Fruit fly (Drosophila melanogaster) whole organism, embryonic: ENCODE results near the gene Fbxl7.

Source experiments
- Adf1 ChIP-seq: fragments of 200-800 bp; sonication (Bioruptor generic); IDR thresholded peaks from 2 replicates; pipeline ENCODE4 v1.3.6; 2022; ENCODE audit warnings: missing biosample characterization, missing genetic modification characterization
- Aef1 ChIP-seq: fragments of 200-800 bp; sonication (Bioruptor generic); IDR thresholded peaks from 3 replicates; pipeline ENCODE4 v1.3.6; 2022; ENCODE audit warnings: missing biosample characterization, missing genetic modification characterization
- CG12071 ChIP-seq: fragments of 200-800 bp; sonication (Bioruptor generic); optimal IDR thresholded peaks from 3 replicates; lab custom pipeline; 2018; ENCODE audit warnings: missing biosample characterization, mild to moderate bottlenecking, missing genetic modification characterization
- CG12942 ChIP-seq: fragments of 200-800 bp; sonication (Bioruptor generic); optimal IDR thresholded peaks from 3 replicates; lab custom pipeline; 2016; ENCODE audit warnings: missing biosample characterization, missing genetic modification characterization
- CG13624 ChIP-seq: fragments of 200-800 bp; sonication (Bioruptor generic); optimal IDR thresholded peaks from 2 replicates; lab custom pipeline; 2016; ENCODE audit warnings: missing biosample characterization, missing genetic modification characterization
- CG13894 ChIP-seq: fragments of 200-800 bp; sonication (Bioruptor generic); optimal IDR thresholded peaks from 3 replicates; lab custom pipeline; 2018; ENCODE audit warnings: missing biosample characterization, mild to moderate bottlenecking, missing genetic modification characterization, moderate library complexity
- CG14965 ChIP-seq: fragments of 200-800 bp; sonication (Bioruptor generic); optimal IDR thresholded peaks from 2 replicates; lab custom pipeline; 2016; ENCODE audit warnings: missing biosample characterization, missing genetic modification characterization, borderline replicate concordance
- CG15479 ChIP-seq: fragments of 200-800 bp; sonication (Bioruptor generic); optimal IDR thresholded peaks from 3 replicates; lab custom pipeline; 2019; ENCODE audit warnings: missing biosample characterization, mild to moderate bottlenecking, missing genetic modification characterization, moderate library complexity
- CG17328 ChIP-seq: fragments of 200-800 bp; sonication (Bioruptor generic); IDR thresholded peaks from 2 replicates; pipeline ENCODE4 v1.3.6; 2022; ENCODE audit warnings: missing biosample characterization, missing genetic modification characterization
- CG18764 ChIP-seq: fragments of 200-800 bp; sonication (Bioruptor generic); optimal IDR thresholded peaks from 3 replicates; lab custom pipeline; 2016; ENCODE audit warnings: missing biosample characterization, missing genetic modification characterization
- CG2202 ChIP-seq: fragments of 200-800 bp; sonication (Bioruptor generic); optimal IDR thresholded peaks from 2 replicates; lab custom pipeline; 2018; ENCODE audit warnings: missing biosample characterization, mild to moderate bottlenecking, missing genetic modification characterization
- CG2875 ChIP-seq: fragments of 200-800 bp; sonication (Bioruptor generic); optimal IDR thresholded peaks from 2 replicates; lab custom pipeline; 2017; ENCODE audit warnings: missing biosample characterization, mild to moderate bottlenecking, missing genetic modification characterization, missing genetic modification reagents
- CG2889 ChIP-seq: fragments of 200-800 bp; sonication (Bioruptor generic); IDR thresholded peaks from 3 replicates; pipeline ENCODE4 v1.3.6; 2022; ENCODE audit warnings: missing biosample characterization, missing genetic modification characterization
- CG30020 ChIP-seq: fragments of 200-800 bp; optimal IDR thresholded peaks from 2 replicates; lab custom pipeline; 2019; ENCODE audit warnings: missing biosample characterization, mild to moderate bottlenecking, missing genetic modification characterization, moderate library complexity
- CG42726 ChIP-seq: fragments of 200-800 bp; sonication (Bioruptor generic); IDR thresholded peaks from 2 replicates; pipeline ENCODE4 v1.3.6; 2022; ENCODE audit warnings: missing biosample characterization, missing genetic modification characterization; ENCODE audit not compliant: partially characterized antibody
- CG43689 ChIP-seq: fragments of 200-800 bp; sonication (Bioruptor generic); IDR thresholded peaks from 2 replicates; pipeline ENCODE4 v1.3.6; 2022; ENCODE audit warnings: missing biosample characterization, missing genetic modification characterization
- CG5180 ChIP-seq: fragments of 200-800 bp; sonication (Bioruptor generic); optimal IDR thresholded peaks from 3 replicates; lab custom pipeline; 2017; ENCODE audit warnings: missing biosample characterization, missing genetic modification characterization, mild to moderate bottlenecking, moderate library complexity, missing genetic modification reagents
- CG6791 ChIP-seq: fragments of 200-800 bp; sonication (Bioruptor generic); IDR thresholded peaks from 3 replicates; pipeline ENCODE4 v1.3.6; 2022; ENCODE audit warnings: missing biosample characterization, missing genetic modification characterization; ENCODE audit not compliant: partially characterized antibody
- CG7987 ChIP-seq: fragments of 200-800 bp; sonication (Bioruptor generic); optimal IDR thresholded peaks from 2 replicates; lab custom pipeline; 2018; ENCODE audit warnings: missing biosample characterization, mild to moderate bottlenecking, missing genetic modification characterization, moderate library complexity
- CG9215 ChIP-seq: fragments of 200-800 bp; sonication (Bioruptor generic); IDR thresholded peaks from 2 replicates; pipeline ENCODE4 v1.3.6; 2022; ENCODE audit warnings: missing biosample characterization, missing genetic modification characterization
- CTCF ChIP-seq: fragments of 200-800 bp; sonication (Bioruptor generic); optimal IDR thresholded peaks from 2 replicates; lab custom pipeline; 2017; ENCODE audit warnings: missing biosample characterization, mild to moderate bottlenecking, missing genetic modification characterization, moderate library complexity
- Doc3 ChIP-seq: fragments of 200-800 bp; sonication (Bioruptor generic); IDR thresholded peaks from 3 replicates; pipeline ENCODE4 v1.3.6; 2022; ENCODE audit warnings: missing biosample characterization, missing genetic modification characterization; ENCODE audit not compliant: partially characterized antibody
- Dp ChIP-seq: fragments of 200-800 bp; sonication (Bioruptor generic); optimal IDR thresholded peaks from 2 replicates; lab custom pipeline; 2018; ENCODE audit warnings: missing biosample characterization, mild to moderate bottlenecking, missing genetic modification characterization, moderate library complexity
- Fer3 ChIP-seq: fragments of 200-800 bp; sonication (Bioruptor generic); optimal IDR thresholded peaks from 2 replicates; lab custom pipeline; 2018; ENCODE audit warnings: missing biosample characterization, mild to moderate bottlenecking, missing genetic modification characterization, moderate library complexity
- HLH4C ChIP-seq: fragments of 200-800 bp; sonication (Bioruptor generic); IDR thresholded peaks from 3 replicates; pipeline ENCODE4 v1.3.6; 2022; ENCODE audit warnings: missing biosample characterization, missing genetic modification characterization; ENCODE audit not compliant: partially characterized antibody
- Hey ChIP-seq: fragments of 200-800 bp; sonication (Bioruptor generic); optimal IDR thresholded peaks from 3 replicates; lab custom pipeline; 2018; ENCODE audit warnings: missing biosample characterization, mild to moderate bottlenecking, missing genetic modification characterization
- Sry-β ChIP-seq: fragments of 200-800 bp; sonication (Bioruptor generic); optimal IDR thresholded peaks from 2 replicates; lab custom pipeline; 2018; ENCODE audit warnings: missing biosample characterization, mild to moderate bottlenecking, missing genetic modification characterization, moderate library complexity
- Tbp ChIP-seq: fragments of >200 bp; optimal IDR thresholded peaks from 2 replicates; lab custom pipeline; 2018; ENCODE audit warnings: missing biosample characterization, missing genetic modification characterization
- Usf ChIP-seq: fragments of 200-800 bp; sonication (Bioruptor generic); optimal IDR thresholded peaks from 2 replicates; lab custom pipeline; 2017; ENCODE audit warnings: missing genotype, missing biosample characterization, missing genetic modification characterization
- abd-A ChIP-seq: fragments of 200-800 bp; sonication (Bioruptor generic); optimal IDR thresholded peaks from 3 replicates; lab custom pipeline; 2019; ENCODE audit warnings: missing biosample characterization, mild to moderate bottlenecking, missing genetic modification characterization, moderate library complexity
- amos ChIP-seq: fragments of 200-800 bp; sonication (Bioruptor generic); IDR thresholded peaks from 2 replicates; pipeline ENCODE4 v1.3.6; 2022; ENCODE audit warnings: missing biosample characterization, missing genetic modification characterization; ENCODE audit not compliant: partially characterized antibody
- bcd ChIP-seq: fragments of 200-800 bp; sonication (Bioruptor generic); optimal IDR thresholded peaks from 2 replicates; lab custom pipeline; 2017; ENCODE audit warnings: missing biosample characterization, mild to moderate bottlenecking, missing genetic modification characterization
- btn ChIP-seq: fragments of 200-800 bp; sonication (Bioruptor generic); optimal IDR thresholded peaks from 2 replicates; lab custom pipeline; 2016; ENCODE audit warnings: missing biosample characterization, missing genetic modification characterization
- dpn ChIP-seq, 2 experiments: fragments of 200-800 bp; sonication (Bioruptor generic); optimal IDR thresholded peaks; 3 replicates each; lab custom pipeline; 2016; ENCODE audit warnings: missing biosample characterization in 2 of 2, missing genetic modification characterization in 2 of 2
- ewg ChIP-seq: fragments of 200-800 bp; sonication (Bioruptor generic); optimal IDR thresholded peaks from 3 replicates; lab custom pipeline; 2017; ENCODE audit warnings: mild to moderate bottlenecking, missing biosample characterization, missing genetic modification reagents, missing genetic modification characterization
- fd64A ChIP-seq: fragments of 200-800 bp; sonication (Bioruptor generic); optimal IDR thresholded peaks from 3 replicates; lab custom pipeline; 2018; ENCODE audit warnings: missing biosample characterization, mild to moderate bottlenecking, missing genetic modification characterization
- inv ChIP-seq: fragments of 200-800 bp; sonication (Bioruptor generic); IDR thresholded peaks from 2 replicates; pipeline ENCODE4 v1.3.6; 2022; ENCODE audit warnings: missing biosample characterization, missing genetic modification characterization; ENCODE audit not compliant: partially characterized antibody
- maf-S ChIP-seq: fragments of 200-800 bp; sonication (Bioruptor generic); optimal IDR thresholded peaks from 2 replicates; lab custom pipeline; 2016; ENCODE audit warnings: missing biosample characterization, missing genetic modification characterization
- onecut ChIP-seq: fragments of 200-800 bp; sonication (Bioruptor generic); IDR thresholded peaks from 2 replicates; pipeline ENCODE4 v1.3.6; 2022; ENCODE audit warnings: missing biosample characterization, missing genetic modification characterization
- row ChIP-seq: fragments of 200-800 bp; sonication (Bioruptor generic); IDR thresholded peaks from 3 replicates; pipeline ENCODE4 v1.3.6; 2022; ENCODE audit warnings: missing biosample characterization, missing genetic modification characterization
- scrt ChIP-seq: fragments of 200-800 bp; sonication (Bioruptor generic); optimal IDR thresholded peaks from 2 replicates; lab custom pipeline; 2018; ENCODE audit warnings: missing biosample characterization, mild to moderate bottlenecking, missing genetic modification characterization, moderate library complexity
- sens ChIP-seq: fragments of 200-800 bp; sonication (Bioruptor generic); peaks from one replicate; lab custom pipeline; 2016; ENCODE audit warnings: missing biosample characterization, missing genetic modification characterization
- sug ChIP-seq: fragments of 200-800 bp; optimal IDR thresholded peaks from 2 replicates; lab custom pipeline; 2019; ENCODE audit warnings: missing biosample characterization, mild to moderate bottlenecking, missing genetic modification characterization, moderate library complexity
- tap ChIP-seq: fragments of 200-800 bp; optimal IDR thresholded peaks from 3 replicates; lab custom pipeline; 2019; ENCODE audit warnings: missing biosample characterization, mild to moderate bottlenecking, missing genetic modification characterization, moderate library complexity
- tna ChIP-seq: fragments of 200-800 bp; sonication (Bioruptor generic); IDR thresholded peaks from 2 replicates; pipeline ENCODE4 v1.3.6; 2022; ENCODE audit warnings: missing biosample characterization, missing genetic modification characterization; ENCODE audit not compliant: partially characterized antibody
- twi ChIP-seq: fragments of 200-800 bp; optimal IDR thresholded peaks from 2 replicates; lab custom pipeline; 2019; ENCODE audit warnings: missing biosample characterization, mild to moderate bottlenecking, missing genetic modification characterization, moderate library complexity
- vnd ChIP-seq: fragments of 200-800 bp; sonication (Bioruptor generic); IDR thresholded peaks from 3 replicates; pipeline ENCODE4 v1.3.6; 2022; ENCODE audit warnings: missing biosample characterization, missing genetic modification characterization; ENCODE audit not compliant: partially characterized antibody
- zen2 ChIP-seq: fragments of 200-800 bp; sonication (Bioruptor generic); IDR thresholded peaks from 3 replicates; pipeline ENCODE4 v1.3.6; 2022; ENCODE audit warnings: missing biosample characterization, missing genetic modification characterization; ENCODE audit not compliant: partially characterized antibody
- zf30C ChIP-seq: fragments of 200-800 bp; sonication (Bioruptor generic); optimal IDR thresholded peaks from 3 replicates; lab custom pipeline; 2018; ENCODE audit warnings: missing biosample characterization, mild to moderate bottlenecking, missing genetic modification characterization

Fbxl7 gene

dm6 chr3R:15933609-15934232 is 13.0 kb downstream of the Fbxl7 start, which contains the start of the genes CG5478 and blp (continued):
- TF ChIP-seq fd64A (GFP tag; lab: Kevin White, UChicago) (no peak), CG43689 (GFP tag; lab: Robert Waterston, UW) (no peak), Fer3 (tag; lab: Kevin White, UChicago) (no peak), CG2202 (tag; lab: Kevin White, UChicago) (no peak), Tbp (GFP tag; lab: Kevin White, UChicago) (no peak), CTCF (no peak), CG7987 (GFP tag; lab: Kevin White, UChicago) (no peak), CG18764 (GFP tag; lab: Kevin White, UChicago) (no peak), Usf (no peak), CG5180 (no peak), maf-S (no peak), zen2 (GFP tag; lab: Robert Waterston, UW) (peak; percentile 91)

- TF ChIP-seq Hey (tag; lab: Kevin White, UChicago) (no peak), CG15479 (GFP tag; lab: Kevin White, UChicago) (peak; percentile 34), sug (tag; lab: Kevin White, UChicago) (peak; percentile 31), ewg (GFP tag; lab: Kevin White, UChicago) (peak; percentile 97), CG12071 (GFP tag; lab: Kevin White, UChicago) (peak; percentile 25), row (GFP tag; lab: Robert Waterston, UW) (peak; percentile 54; the same call in 2 of the 3 replicates), inv (GFP tag; lab: Robert Waterston, UW) (peak; percentile 65), Sry-β (GFP tag; lab: Kevin White, UChicago) (peak; percentile 68), Adf1 (peak; percentile 39; the same call in 1 of the 2 replicates), abd-A (peak; percentile 96), CG30020 (tag; lab: Kevin White, UChicago) (no peak), CG42726 (GFP tag; lab: Robert Waterston, UW) (peak; percentile 81), zf30C (no peak), Doc3 (peak; percentile 76), CG13624 (GFP tag; lab: Kevin White, UChicago) (peak; percentile 81), scrt (GFP tag; lab: Kevin White, UChicago) (peak; percentile 10), vnd (peak; percentile 75), CG17328 (GFP tag; lab: Robert Waterston, UW) (no peak), CG12942 (GFP tag; lab: Kevin White, UChicago) (no peak), twi (tag; lab: Kevin White, UChicago) (peak; percentile 2), CG13894 (tag; lab: Kevin White, UChicago) (peak; percentile 23), bcd (no peak), amos (peak; percentile 88), btn (GFP tag; lab: Kevin White, UChicago) (no peak), CG14965 (GFP tag; lab: Kevin White, UChicago) (no peak), HLH4C (peak; percentile 67; the same call in 2 of the 3 replicates), dpn (GFP tag; optimal IDR thresholded peaks at IDR 0.05; lab: Kevin White, UChicago) (peak in 1 of 2 experiments; percentile 1), Aef1 (peak; percentile 37; the same call in 1 of the 3 replicates), CG2875 (GFP tag; lab: Kevin White, UChicago) (no peak), CG6791 (GFP tag; lab: Robert Waterston, UW) (peak; percentile 76), Dp (GFP tag; lab: Kevin White, UChicago) (peak; percentile 63), CG2889 (GFP tag; lab: Robert Waterston, UW) (no peak), tna (peak; percentile 66), CG9215 (no peak), sens (GFP tag; lab: Kevin White, UChicago) (peak; percentile 54), onecut (GFP tag; lab: Robert Waterston, UW) (peak; percentile 80), tap (tag; lab: Kevin White, UChicago) (no peak)
Measured at dm6 chr3R:15934952-15935351, 14.3 kb downstream of the Fbxl7 start, which contains the start of gene Sap47. TSS of gene Sap47 (plus strand) at chr3R:15935100.
